Fruit fly (Drosophila melanogaster) whole organism, embryonic: ENCODE data around the gene CG42558.

Source experiments
- ATbp ChIP-seq: fragments of 200-800 bp; sonication (Bioruptor generic); optimal IDR thresholded peaks from 2 replicates; lab custom pipeline; 2017; ENCODE audit warnings: missing biosample characterization, mild to moderate bottlenecking, missing genetic modification characterization, missing genetic modification reagents
- B-H1 ChIP-seq: fragments of 200-800 bp; sonication (Bioruptor generic); IDR thresholded peaks from 3 replicates; pipeline ENCODE4 v1.3.6; 2022; ENCODE audit warnings: missing biosample characterization, missing genetic modification characterization
- CG10147 ChIP-seq: fragments of 200-800 bp; sonication (Bioruptor generic); optimal IDR thresholded peaks from 2 replicates; lab custom pipeline; 2019; ENCODE audit warnings: missing biosample characterization, mild to moderate bottlenecking, missing genetic modification characterization, moderate library complexity
- CG10959 ChIP-seq: fragments of 200-800 bp; sonication (Bioruptor generic); IDR thresholded peaks from 2 replicates; pipeline ENCODE4 v1.3.6; 2022; ENCODE audit warnings: missing biosample characterization, missing genetic modification characterization
- CG11398 ChIP-seq: fragments of 200-800 bp; sonication (Bioruptor generic); optimal IDR thresholded peaks from 2 replicates; lab custom pipeline; 2016; ENCODE audit warnings: missing biosample characterization, missing genetic modification characterization
- CG11723 ChIP-seq: fragments of 200-800 bp; sonication (Bioruptor generic); optimal IDR thresholded peaks from 2 replicates; lab custom pipeline; 2017; ENCODE audit warnings: missing biosample characterization, mild to moderate bottlenecking, missing genetic modification characterization
- CG13624 ChIP-seq: fragments of 200-800 bp; sonication (Bioruptor generic); optimal IDR thresholded peaks from 2 replicates; lab custom pipeline; 2016; ENCODE audit warnings: missing biosample characterization, missing genetic modification characterization
- CG17612 ChIP-seq: fragments of 200-800 bp; sonication (Bioruptor generic); IDR thresholded peaks from 2 replicates; pipeline ENCODE4 v1.3.6; 2022; ENCODE audit warnings: missing biosample characterization, missing genetic modification characterization
- CG2199 ChIP-seq: fragments of 200-800 bp; sonication (Bioruptor generic); IDR thresholded peaks from 3 replicates; pipeline ENCODE4 v1.3.6; 2022; ENCODE audit warnings: missing biosample characterization, missing genetic modification characterization
- CG2875 ChIP-seq: fragments of 200-800 bp; sonication (Bioruptor generic); optimal IDR thresholded peaks from 2 replicates; lab custom pipeline; 2017; ENCODE audit warnings: missing biosample characterization, mild to moderate bottlenecking, missing genetic modification characterization, missing genetic modification reagents
- CG3281 ChIP-seq: fragments of 200-800 bp; sonication (Bioruptor generic); optimal IDR thresholded peaks from 3 replicates; lab custom pipeline; 2017; ENCODE audit warnings: missing biosample characterization, mild to moderate bottlenecking, missing genetic modification characterization
- CG3838 ChIP-seq: fragments of 200-800 bp; sonication (Bioruptor generic); optimal IDR thresholded peaks from 3 replicates; lab custom pipeline; 2016; ENCODE audit warnings: missing biosample characterization, missing genetic modification characterization
- CG4820 ChIP-seq: fragments of 200-800 bp; sonication (Bioruptor generic); optimal IDR thresholded peaks from 3 replicates; lab custom pipeline; 2016; ENCODE audit warnings: missing biosample characterization, missing genetic modification characterization
- CG6765 ChIP-seq: fragments of 200-800 bp; sonication (Bioruptor generic); optimal IDR thresholded peaks from 3 replicates; lab custom pipeline; 2017; ENCODE audit warnings: missing biosample characterization, mild to moderate bottlenecking, missing genetic modification characterization
- CG8089 ChIP-seq: fragments of 200-800 bp; sonication (Bioruptor generic); optimal IDR thresholded peaks from 3 replicates; lab custom pipeline; 2016; ENCODE audit warnings: missing biosample characterization, missing genetic modification characterization
- CG9817 ChIP-seq: fragments of 200-800 bp; sonication (Bioruptor generic); optimal IDR thresholded peaks from 2 replicates; lab custom pipeline; 2018; ENCODE audit warnings: missing biosample characterization, mild to moderate bottlenecking, missing genetic modification characterization, moderate library complexity
- Chrac-16 ChIP-seq: fragments of 200-800 bp; sonication (Bioruptor generic); optimal IDR thresholded peaks from 3 replicates; lab custom pipeline; 2016; ENCODE audit warnings: missing biosample characterization, missing genetic modification characterization
- CrebB ChIP-seq: fragments of 200-800 bp; sonication (Bioruptor generic); optimal IDR thresholded peaks from 3 replicates; lab custom pipeline; 2018; ENCODE audit warnings: missing biosample characterization, mild to moderate bottlenecking, missing genetic modification characterization
- H15 ChIP-seq: fragments of 200-800 bp; sonication (Bioruptor generic); IDR thresholded peaks from 3 replicates; pipeline ENCODE4 v1.3.6; 2022; ENCODE audit warnings: missing biosample characterization, missing genetic modification characterization
- Hmr ChIP-seq: fragments of 200-800 bp; sonication (Bioruptor generic); optimal IDR thresholded peaks from 3 replicates; lab custom pipeline; 2017; ENCODE audit warnings: mild to moderate bottlenecking, missing biosample characterization, missing genetic modification reagents, missing genetic modification characterization
- Hr78 ChIP-seq, 2 experiments: fragments of 200-800 bp in 1 of 2; fragments of >200 bp in 1 of 2; sonication (Bioruptor generic) in 1 of 2; optimal IDR thresholded peaks; 2 replicates each; lab custom pipeline; 2017 to 2019; ENCODE audit warnings: missing biosample characterization in 2 of 2, missing genetic modification characterization in 2 of 2, mild to moderate bottlenecking in 1 of 2, moderate library complexity in 1 of 2
- Hsf ChIP-seq: fragments of 200-800 bp; sonication (Bioruptor generic); optimal IDR thresholded peaks from 3 replicates; lab custom pipeline; 2016; ENCODE audit warnings: missing biosample characterization, missing genetic modification characterization
- Mad ChIP-seq: fragments of 200-800 bp; sonication (Bioruptor generic); optimal IDR thresholded peaks from 2 replicates; lab custom pipeline; 2016; ENCODE audit warnings: missing biosample characterization, missing genetic modification characterization
- Mrtf ChIP-seq: fragments of 200-800 bp; sonication (Bioruptor generic); IDR thresholded peaks from 3 replicates; pipeline ENCODE4 v1.3.6; 2022; ENCODE audit warnings: missing biosample characterization, missing genetic modification characterization
- NC2α ChIP-seq: fragments of 200-800 bp; sonication (Bioruptor generic); optimal IDR thresholded peaks from 2 replicates; lab custom pipeline; 2016; ENCODE audit warnings: missing biosample characterization, missing genetic modification characterization
- Optix ChIP-seq: fragments of 200-800 bp; sonication (Bioruptor generic); IDR thresholded peaks from 3 replicates; pipeline ENCODE4 v1.3.6; 2022; ENCODE audit warnings: missing biosample characterization, missing genetic modification characterization
- Spps ChIP-seq: fragments of 200-800 bp; sonication (Bioruptor generic); optimal IDR thresholded peaks from 2 replicates; lab custom pipeline; 2018; ENCODE audit warnings: missing biosample characterization, mild to moderate bottlenecking, missing genetic modification characterization
- Xrp1 ChIP-seq: fragments of 200-800 bp; sonication (Bioruptor generic); IDR thresholded peaks from 2 replicates; pipeline ENCODE4 v1.3.6; 2022; ENCODE audit warnings: missing biosample characterization, missing genetic modification characterization
- ac ChIP-seq: fragments of 200-800 bp; sonication (Bioruptor generic); optimal IDR thresholded peaks from 3 replicates; lab custom pipeline; 2017; ENCODE audit warnings: missing biosample characterization, mild to moderate bottlenecking, missing genetic modification characterization
- ara ChIP-seq: fragments of 200-800 bp; sonication (Bioruptor generic); IDR thresholded peaks from 2 replicates; pipeline ENCODE4 v1.3.6; 2022; ENCODE audit warnings: missing biosample characterization, missing genetic modification characterization
- ash1 ChIP-seq: fragments of 200-800 bp; sonication (Bioruptor generic); optimal IDR thresholded peaks from 2 replicates; lab custom pipeline; 2018; ENCODE audit warnings: missing biosample characterization, mild to moderate bottlenecking, missing genetic modification characterization
- bbx ChIP-seq: fragments of 200-800 bp; sonication (Bioruptor generic); IDR thresholded peaks from 2 replicates; pipeline ENCODE4 v1.3.6; 2022; ENCODE audit warnings: missing biosample characterization, missing genetic modification characterization; ENCODE audit not compliant: partially characterized antibody
- chif ChIP-seq, 2 experiments: fragments of 200-800 bp; sonication (Bioruptor generic); optimal IDR thresholded peaks; 3 replicates each; lab custom pipeline; 2016; ENCODE audit warnings: missing biosample characterization in 2 of 2, missing genetic modification characterization in 2 of 2
- eve ChIP-seq, 2 experiments: fragments of >200 bp; optimal IDR thresholded peaks; 2 replicates each; lab custom pipeline; 2017; ENCODE audit warnings: missing biosample characterization in 2 of 2, missing genetic modification characterization in 2 of 2
- fru ChIP-seq: fragments of >200 bp; optimal IDR thresholded peaks from 2 replicates; lab custom pipeline; 2017
- gcm ChIP-seq: fragments of 200-800 bp; sonication (Bioruptor generic); optimal IDR thresholded peaks from 2 replicates; lab custom pipeline; 2019; ENCODE audit warnings: missing biosample characterization, mild to moderate bottlenecking, missing genetic modification characterization, moderate library complexity
- grau ChIP-seq: fragments of 200-800 bp; optimal IDR thresholded peaks from 3 replicates; lab custom pipeline; 2019; ENCODE audit warnings: missing biosample characterization, mild to moderate bottlenecking, missing genetic modification characterization, moderate library complexity
- gsb ChIP-seq: fragments of 200-800 bp; sonication (Bioruptor generic); IDR thresholded peaks from 2 replicates; pipeline ENCODE4 v1.3.6; 2022; ENCODE audit warnings: missing biosample characterization, missing genetic modification characterization
- hb ChIP-seq: fragments of 200-800 bp; sonication (Bioruptor generic); IDR thresholded peaks from 3 replicates; pipeline ENCODE4 v1.3.6; 2022; ENCODE audit warnings: missing biosample characterization, missing genetic modification characterization; ENCODE audit not compliant: partially characterized antibody
- lab ChIP-seq: fragments of 200-800 bp; sonication (Bioruptor generic); optimal IDR thresholded peaks from 3 replicates; lab custom pipeline; 2017; ENCODE audit warnings: missing biosample characterization, missing genetic modification characterization, mild to moderate bottlenecking, moderate library complexity, missing genetic modification reagents
- lov ChIP-seq, 2 experiments: fragments of 200-800 bp in 1 of 2; fragments of >200 bp in 1 of 2; sonication (Bioruptor generic) in 1 of 2; IDR thresholded peaks in 1 of 2; optimal IDR thresholded peaks in 1 of 2; 2 replicates in 1 of 2; 3 replicates in 1 of 2; pipeline versions ENCODE4 v1.3.6 to Lab custom; 2017 to 2022; ENCODE audit warnings: missing biosample characterization in 1 of 2, missing genetic modification characterization in 1 of 2
- mld ChIP-seq: fragments of 200-800 bp; sonication (Bioruptor generic); IDR thresholded peaks from 3 replicates; pipeline ENCODE4 v1.3.6; 2022; ENCODE audit warnings: missing biosample characterization, missing genetic modification characterization; ENCODE audit not compliant: partially characterized antibody
- nerfin-2 ChIP-seq: fragments of 200-800 bp; sonication (Bioruptor generic); IDR thresholded peaks from 2 replicates; pipeline ENCODE4 v1.3.6; 2022; ENCODE audit warnings: missing biosample characterization, missing genetic modification characterization; ENCODE audit not compliant: partially characterized antibody
- p53 ChIP-seq: fragments of 200-800 bp; sonication (Bioruptor generic); optimal IDR thresholded peaks from 2 replicates; lab custom pipeline; 2016; ENCODE audit warnings: missing biosample characterization, missing genetic modification characterization
- pb ChIP-seq: fragments of 200-800 bp; sonication (Bioruptor generic); optimal IDR thresholded peaks from 3 replicates; lab custom pipeline; 2016; ENCODE audit warnings: missing biosample characterization, missing genetic modification characterization
- row ChIP-seq: fragments of 200-800 bp; sonication (Bioruptor generic); IDR thresholded peaks from 3 replicates; pipeline ENCODE4 v1.3.6; 2022; ENCODE audit warnings: missing biosample characterization, missing genetic modification characterization
- salm ChIP-seq: fragments of 200-800 bp; sonication (Bioruptor generic); optimal IDR thresholded peaks from 2 replicates; lab custom pipeline; 2018; ENCODE audit warnings: missing biosample characterization, mild to moderate bottlenecking, missing genetic modification characterization
- sna ChIP-seq: fragments of 200-800 bp; sonication (Bioruptor generic); IDR thresholded peaks from 2 replicates; pipeline ENCODE4 v1.3.6; 2022; ENCODE audit warnings: missing biosample characterization, missing genetic modification characterization; ENCODE audit not compliant: partially characterized antibody
- sqz ChIP-seq: fragments of 200-800 bp; sonication (Bioruptor generic); optimal IDR thresholded peaks from 3 replicates; lab custom pipeline; 2018; ENCODE audit warnings: missing biosample characterization, mild to moderate bottlenecking, missing genetic modification characterization
- twi ChIP-seq: fragments of 200-800 bp; optimal IDR thresholded peaks from 2 replicates; lab custom pipeline; 2019; ENCODE audit warnings: missing biosample characterization, mild to moderate bottlenecking, missing genetic modification characterization, moderate library complexity

The CG42558 gene

DNA sequence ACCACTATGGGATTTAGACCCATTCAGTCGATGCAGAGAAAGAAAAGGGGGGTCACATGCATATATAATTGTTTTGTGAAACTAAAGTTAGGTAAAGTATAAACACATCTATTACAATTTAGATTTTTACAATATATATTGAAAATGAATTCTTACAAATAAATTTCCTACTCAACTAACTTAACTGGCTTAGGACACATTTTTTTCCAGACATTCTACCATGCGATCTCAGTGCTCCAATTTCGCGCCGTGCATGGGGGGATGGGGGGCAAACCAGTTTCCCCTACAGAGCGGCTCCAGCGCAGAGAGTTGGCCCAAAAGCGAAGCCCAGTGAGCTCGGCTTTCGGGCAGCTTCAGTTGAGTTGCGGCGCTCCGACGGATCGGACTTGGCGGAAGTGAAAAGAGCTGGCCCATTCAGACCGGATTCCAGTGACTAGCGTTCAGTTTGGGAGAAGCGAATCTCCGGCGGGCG lies 50.0 kb downstream of the CG42558 start, which contains the start of gene CG7896 (continued):
- TF ChIP-seq CG3838 (no peak), Hmr (peak; percentile 67), CG6765 (GFP tag; lab: Kevin White, UChicago) (peak; percentile 31), CG11398 (GFP tag; lab: Kevin White, UChicago) (no peak), gsb (peak; percentile 71; the same call in 1 of the 2 replicates), gcm (GFP tag; lab: Kevin White, UChicago) (peak; percentile 67), mld (GFP tag; lab: Robert Waterston, UW) (no peak), sna (GFP tag; lab: Robert Waterston, UW) (no peak), Chrac-16 (GFP tag; lab: Kevin White, UChicago) (peak; percentile 60), Xrp1 (GFP tag; lab: Robert Waterston, UW) (peak; percentile 90), eve (GFP tag; optimal IDR thresholded peaks at IDR 0.05; lab: Kevin White, UChicago) (no peak), hb (GFP tag; lab: Robert Waterston, UW) (no peak), fru (lab: Kevin White, UChicago) (no peak), ATbp (GFP tag; lab: Kevin White, UChicago) (peak; percentile 47), Mrtf (GFP tag; lab: Robert Waterston, UW) (peak; percentile 71; the same call in 1 of the 3 replicates), CG17612 (peak; percentile 67), row (GFP tag; lab: Robert Waterston, UW) (peak; percentile 94), lab (GFP tag; lab: Kevin White, UChicago) (peak; percentile 77), CG8089 (GFP tag; lab: Kevin White, UChicago) (no peak), sqz (peak; percentile 37), lov (optimal IDR thresholded peaks at IDR 0.05; lab: Kevin White, UChicago) (no peak), lov (GFP tag; IDR thresholded peaks at IDR 0.05; lab: Robert Waterston, UW) (0 out of 3 replicates have a peak, but pooled peaks have one; percentile 61), salm (tag; lab: Kevin White, UChicago) (no peak), grau (peak; percentile 69), CG2199 (no peak), CG3281 (GFP tag; lab: Kevin White, UChicago) (peak; percentile 70), chif (GFP tag; optimal IDR thresholded peaks at IDR 0.05; lab: Kevin White, UChicago) (no peak), p53 (GFP tag; lab: Kevin White, UChicago) (no peak), bbx (0 out of 2 replicates have a peak, but pooled peaks have one; percentile 30), CG11723 (GFP tag; lab: Kevin White, UChicago) (peak; percentile 52), nerfin-2 (GFP tag; lab: Robert Waterston, UW) (no peak), CG4820 (GFP tag; lab: Kevin White, UChicago) (peak; percentile 52), ash1 (GFP tag; lab: Kevin White, UChicago) (no peak), CG2875 (GFP tag; lab: Kevin White, UChicago) (peak; percentile 53), Hsf (GFP tag; lab: Kevin White, UChicago) (peak; percentile 33), ac (GFP tag; lab: Kevin White, UChicago) (no peak), ara (peak; percentile 68), CG9817 (tag; lab: Kevin White, UChicago) (peak; percentile 50), Mad (no peak), B-H1 (GFP tag; lab: Robert Waterston, UW) (peak; percentile 57; the same call in 2 of the 3 replicates), Hr78 (GFP tag; optimal IDR thresholded peaks at IDR 0.05; lab: Kevin White, UChicago) (peak in 1 of 2 experiments; percentile 62), pb (peak; percentile 10), H15 (peak; percentile 55), CG10959 (GFP tag; lab: Robert Waterston, UW) (peak; percentile 50), twi (tag; lab: Kevin White, UChicago) (peak; percentile 33), CrebB (tag; lab: Kevin White, UChicago) (no peak), Optix (GFP tag; lab: Robert Waterston, UW) (0 out of 3 replicates have a peak, but pooled peaks have one; percentile 30), CG13624 (GFP tag; lab: Kevin White, UChicago) (no peak), CG10147 (peak; percentile 54), Spps (tag; lab: Kevin White, UChicago) (peak; percentile 10), NC2α (GFP tag; lab: Kevin White, UChicago) (no peak)
